Worm (Caenorhabditis elegans) whole organism, young adult: ENCODE data around the gene arx-6.

ENCODE experiments used
- B0019.2 ChIP-seq: fragments of 200-800 bp; sonication (Bioruptor generic); conservative IDR thresholded peaks from 2 replicates; pipeline ENCODE4 v1.3.6; 2022; ENCODE audit warnings: missing genetic modification reagents, missing genetic modification characterization, missing compliant biosample characterization
- D2030.7 ChIP-seq: fragments of 200-800 bp; sonication (Bioruptor generic); IDR thresholded peaks from 2 replicates; pipeline ENCODE4 v1.3.6; 2022; ENCODE audit warnings: missing genetic modification reagents, missing genetic modification characterization, missing compliant biosample characterization
- F33H1.4 ChIP-seq: fragments of 200-800 bp; sonication (Bioruptor generic); IDR thresholded peaks from 2 replicates; pipeline ENCODE4 v1.3.6; 2022; ENCODE audit warnings: missing genetic modification reagents, missing genetic modification characterization, missing compliant biosample characterization
- F57A8.1 ChIP-seq: fragments of 200-800 bp; sonication (Bioruptor generic); optimal IDR thresholded peaks from 2 replicates; lab custom pipeline; 2018; ENCODE audit warnings: mild to moderate bottlenecking, missing genetic modification characterization, moderate library complexity, missing compliant biosample characterization
- T07F8.4 ChIP-seq: sonication (generic microtip); optimal IDR thresholded peaks from 2 replicates; lab custom pipeline; 2016; ENCODE audit warnings: mild to moderate bottlenecking, missing genetic modification characterization, moderate library complexity, missing compliant biosample characterization
- Y53G8AR.9 ChIP-seq: fragments of 200-800 bp; sonication (Bioruptor generic); conservative IDR thresholded peaks from 2 replicates; pipeline ENCODE4 v1.3.6; 2022; ENCODE audit warnings: missing genetic modification reagents, missing genetic modification characterization, missing compliant biosample characterization
- Y56A3A.18 ChIP-seq: fragments of 200-800 bp; sonication (Bioruptor generic); IDR thresholded peaks from 2 replicates; pipeline ENCODE4 v1.3.6; 2022; ENCODE audit warnings: missing genetic modification reagents, missing genetic modification characterization, missing compliant biosample characterization
- Y79H2A.3 ChIP-seq: fragments of 200-800 bp; sonication (Bioruptor generic); conservative IDR thresholded peaks from 2 replicates; pipeline ENCODE4 v1.3.6; 2022; ENCODE audit warnings: missing genetic modification reagents, missing genetic modification characterization, missing compliant biosample characterization
- akir-1 ChIP-seq: fragments of 200-800 bp; sonication (Bioruptor generic); optimal IDR thresholded peaks from 2 replicates; lab custom pipeline; 2018; ENCODE audit warnings: mild to moderate bottlenecking, missing genetic modification characterization, moderate library complexity, missing compliant biosample characterization
- ama-1 ChIP-seq, 3 experiments: fragments of 150-350 bp in 1 of 3; sonication (generic microtip) in 2 of 3; optimal IDR thresholded peaks; 2 replicates each; lab custom pipeline; 2014 to 2018; ENCODE audit warnings: missing biosample characterization in 2 of 3, missing genetic modification characterization in 2 of 3, missing genetic modification reagents in 2 of 3
- aptf-3 ChIP-seq: fragments of 200-800 bp; sonication (Bioruptor generic); IDR thresholded peaks from 2 replicates; pipeline ENCODE4 v1.3.6; 2022; ENCODE audit warnings: missing genetic modification characterization, missing compliant biosample characterization
- atf-7 ChIP-seq: sonication (generic microtip); optimal IDR thresholded peaks from 2 replicates; lab custom pipeline; 2017; ENCODE audit warnings: mild to moderate bottlenecking, missing genetic modification characterization, missing compliant biosample characterization
- ccch-3 ChIP-seq: fragments of 200-800 bp; sonication (Bioruptor generic); optimal IDR thresholded peaks from 2 replicates; lab custom pipeline; 2018; ENCODE audit warnings: mild to moderate bottlenecking, missing genetic modification characterization, missing compliant biosample characterization
- cebp-1 ChIP-seq, 2 experiments: fragments of 200-800 bp in 1 of 2; sonication (Bioruptor generic) in 1 of 2; sonication (generic microtip) in 1 of 2; IDR thresholded peaks in 1 of 2; optimal IDR thresholded peaks in 1 of 2; 2 replicates each; pipeline versions ENCODE4 v1.3.6 to Lab custom; 2017 to 2022; ENCODE audit warnings: missing compliant biosample characterization in 2 of 2, missing genetic modification characterization in 2 of 2, mild to moderate bottlenecking in 1 of 2, missing genetic modification reagents in 1 of 2, moderate library complexity in 1 of 2
- ceh-40 ChIP-seq: fragments of 200-800 bp; sonication (Bioruptor generic); IDR thresholded peaks from 2 replicates; pipeline ENCODE4 v1.3.6; 2022; ENCODE audit warnings: missing genetic modification characterization, missing compliant biosample characterization
- chd-7 ChIP-seq: sonication (generic microtip); optimal IDR thresholded peaks from 2 replicates; lab custom pipeline; 2016; ENCODE audit warnings: mild to moderate bottlenecking, missing genetic modification characterization, moderate library complexity, missing compliant biosample characterization
- dpl-1 ChIP-seq: fragments of 150-350 bp; optimal IDR thresholded peaks from 2 replicates; lab custom pipeline; 2014; ENCODE audit warnings: missing biosample characterization, missing genetic modification reagents, missing genetic modification characterization
- efl-1 ChIP-seq: fragments of 150-350 bp; optimal IDR thresholded peaks from 2 replicates; lab custom pipeline; 2014; ENCODE audit warnings: missing biosample characterization, missing genetic modification reagents, missing genetic modification characterization
- gei-17 ChIP-seq: fragments of 200-800 bp; sonication (Bioruptor generic); optimal IDR thresholded peaks from 2 replicates; lab custom pipeline; 2018; ENCODE audit warnings: mild to moderate bottlenecking, missing genetic modification characterization, missing compliant biosample characterization
- hlh-12 ChIP-seq: sonication (generic microtip); optimal IDR thresholded peaks from 2 replicates; lab custom pipeline; 2016; ENCODE audit warnings: missing genetic modification characterization, missing compliant biosample characterization
- hmg-1.2 ChIP-seq: fragments of 200-800 bp; sonication (Bioruptor generic); IDR thresholded peaks from 2 replicates; pipeline ENCODE4 v1.3.6; 2022; ENCODE audit warnings: missing genetic modification reagents, missing genetic modification characterization, missing compliant biosample characterization
- hmg-20 ChIP-seq: fragments of 200-800 bp; sonication (Bioruptor generic); IDR thresholded peaks from 2 replicates; pipeline ENCODE4 v1.3.6; 2022; ENCODE audit warnings: missing genetic modification reagents, missing genetic modification characterization, missing compliant biosample characterization
- let-607 ChIP-seq, 2 experiments: fragments of 200-800 bp in 1 of 2; sonication (Bioruptor generic) in 1 of 2; sonication (generic microtip) in 1 of 2; optimal IDR thresholded peaks; 2 replicates each; lab custom pipeline; 2016 to 2018; ENCODE audit warnings: mild to moderate bottlenecking in 2 of 2, missing compliant biosample characterization in 2 of 2, missing genetic modification characterization in 2 of 2, moderate library complexity in 2 of 2, missing genotype in 1 of 2
- lin-40 ChIP-seq: sonication (generic microtip); optimal IDR thresholded peaks from 2 replicates; lab custom pipeline; 2016; ENCODE audit warnings: missing genetic modification characterization, mild to moderate bottlenecking, missing compliant biosample characterization, missing genotype, missing genetic modification reagents
- lsl-1 ChIP-seq: fragments of 200-800 bp; sonication (Bioruptor generic); optimal IDR thresholded peaks from 2 replicates; lab custom pipeline; 2018; ENCODE audit warnings: mild to moderate bottlenecking, missing genetic modification characterization, moderate library complexity, missing compliant biosample characterization
- lsy-27 ChIP-seq: sonication (generic microtip); optimal IDR thresholded peaks from 2 replicates; lab custom pipeline; 2017; ENCODE audit warnings: missing genetic modification characterization, mild to moderate bottlenecking, missing compliant biosample characterization, antibody characterized with exemption, missing genotype, borderline replicate concordance; ENCODE audit not compliant: insufficient read depth
- madf-3 ChIP-seq: fragments of 200-800 bp; sonication (Bioruptor generic); IDR thresholded peaks from 2 replicates; pipeline ENCODE4 v1.3.6; 2022; ENCODE audit warnings: missing genetic modification reagents, missing genetic modification characterization, missing compliant biosample characterization
- madf-6 ChIP-seq: fragments of 200-800 bp; sonication (Bioruptor generic); IDR thresholded peaks from 2 replicates; pipeline ENCODE4 v1.3.6; 2022; ENCODE audit warnings: missing genetic modification reagents, missing genetic modification characterization, missing compliant biosample characterization
- madf-8 ChIP-seq: fragments of 200-800 bp; sonication (Bioruptor generic); conservative IDR thresholded peaks from 2 replicates; pipeline ENCODE4 v1.3.6; 2022; ENCODE audit warnings: missing genetic modification reagents, missing genetic modification characterization, missing compliant biosample characterization
- mxl-1 ChIP-seq: sonication (generic microtip); optimal IDR thresholded peaks from 2 replicates; lab custom pipeline; 2016; ENCODE audit warnings: missing genetic modification characterization, missing compliant biosample characterization
- nfya-2 ChIP-seq: fragments of 200-800 bp; sonication (Bioruptor generic); IDR thresholded peaks from 2 replicates; pipeline ENCODE4 v1.3.6; 2022; ENCODE audit warnings: missing genetic modification reagents, missing genetic modification characterization, missing compliant biosample characterization
- nhr-80 ChIP-seq: sonication (generic microtip); optimal IDR thresholded peaks from 2 replicates; lab custom pipeline; 2016; ENCODE audit warnings: missing genetic modification characterization, missing compliant biosample characterization
- pbrm-1 ChIP-seq: fragments of 200-800 bp; sonication (Bioruptor generic); IDR thresholded peaks from 2 replicates; pipeline ENCODE4 v1.3.6; 2022; ENCODE audit warnings: missing genetic modification reagents, missing genetic modification characterization, missing compliant biosample characterization
- rpc-1 ChIP-seq, 2 experiments: fragments of 150-350 bp in 1 of 2; sonication (generic microtip) in 1 of 2; optimal IDR thresholded peaks; 2 replicates each; lab custom pipeline; 2014 to 2018; ENCODE audit warnings: missing biosample characterization in 1 of 2, missing genetic modification characterization in 1 of 2, missing genetic modification reagents in 1 of 2, missing genotype in 1 of 2
- snpc-1.1 ChIP-seq: sonication (generic microtip); optimal IDR thresholded peaks from 2 replicates; lab custom pipeline; 2017; ENCODE audit warnings: missing genetic modification characterization, mild to moderate bottlenecking, missing compliant biosample characterization, antibody characterized with exemption, moderate library complexity, missing genotype, missing genetic modification reagents; ENCODE audit not compliant: insufficient read depth
- snpc-1.3 ChIP-seq: sonication (generic microtip); optimal IDR thresholded peaks from 2 replicates; lab custom pipeline; 2017; ENCODE audit warnings: missing genetic modification characterization, mild to moderate bottlenecking, missing compliant biosample characterization, antibody characterized with exemption, moderate library complexity, missing genotype, missing genetic modification reagents; ENCODE audit not compliant: insufficient read depth
- snpc-3.4 ChIP-seq: sonication (generic microtip); optimal IDR thresholded peaks from 2 replicates; lab custom pipeline; 2017; ENCODE audit warnings: missing genetic modification characterization, mild to moderate bottlenecking, missing compliant biosample characterization, antibody characterized with exemption, moderate library complexity, missing genotype, missing genetic modification reagents
- tlf-1 ChIP-seq: fragments of 200-800 bp; sonication (Bioruptor generic); optimal IDR thresholded peaks from 2 replicates; lab custom pipeline; 2018; ENCODE audit warnings: mild to moderate bottlenecking, missing genetic modification characterization, missing compliant biosample characterization
- xnd-1 ChIP-seq: sonication (generic microtip); optimal IDR thresholded peaks from 2 replicates; lab custom pipeline; 2016; ENCODE audit warnings: missing genotype, missing genetic modification reagents, missing genetic modification characterization, missing compliant biosample characterization
- zfh-2 ChIP-seq: fragments of 200-800 bp; sonication (Bioruptor generic); conservative IDR thresholded peaks from 2 replicates; pipeline ENCODE4 v1.3.6; 2022; ENCODE audit warnings: missing genetic modification reagents, missing genetic modification characterization, missing compliant biosample characterization
- zim-3 ChIP-seq: sonication (generic microtip); optimal IDR thresholded peaks from 2 replicates; lab custom pipeline; 2017; ENCODE audit warnings: mild to moderate bottlenecking, missing genetic modification characterization, moderate library complexity, missing compliant biosample characterization
- ztf-26 ChIP-seq: sonication (generic microtip); optimal IDR thresholded peaks from 2 replicates; lab custom pipeline; 2017; ENCODE audit warnings: missing genetic modification characterization, missing compliant biosample characterization

Gene arx-6

DNA sequence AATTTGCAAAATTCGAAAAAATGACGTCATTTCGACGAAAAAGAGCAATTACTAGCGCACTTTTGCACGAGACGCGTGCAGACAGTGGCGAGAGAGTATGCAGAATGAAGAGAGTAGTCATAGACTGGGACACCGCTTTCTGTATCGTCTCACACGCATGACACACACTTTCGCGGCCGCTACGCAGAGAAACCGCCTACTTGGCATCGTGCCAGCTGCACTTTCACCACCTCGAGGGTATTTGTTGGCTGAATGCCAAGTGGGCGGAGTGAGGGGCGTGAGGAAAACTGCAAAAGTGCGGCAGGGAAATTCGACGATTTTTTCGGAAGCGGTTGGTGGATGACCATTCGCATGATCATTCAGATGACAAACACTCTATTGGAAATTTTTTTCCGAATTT, 21.3 kb downstream of the arx-6 start (continued):
- TF ChIP-seq hlh-12 (tag; lab: Kevin White, UChicago), result no peak
- TF ChIP-seq zim-3 (tag; lab: Kevin White, UChicago), result peak; percentile 64
- TF ChIP-seq pbrm-1 (GFP tag; lab: Robert Waterston, UW), result peak; percentile 97
- TF ChIP-seq snpc-3.4 (tag; lab: Kevin White, UChicago), result no peak
- peak; percentile 88 for TF ChIP-seq Y56A3A.18 (GFP tag; lab: Robert Waterston, UW)
- no peak for TF ChIP-seq rpc-1 (optimal IDR thresholded peaks at IDR 0.05; lab: Kevin White, UChicago)
- TF ChIP-seq rpc-1 (tag; optimal IDR thresholded peaks at IDR 0.05; lab: Kevin White, UChicago), result no peak
- TF ChIP-seq snpc-1.1 (tag; lab: Kevin White, UChicago), result no peak
- TF ChIP-seq zfh-2 (GFP tag; lab: Robert Waterston, UW), result peak; percentile 100
- peak; percentile 98 for TF ChIP-seq tlf-1
- peak; percentile 87 for TF ChIP-seq cebp-1 (GFP tag; IDR thresholded peaks at IDR 0.05; lab: Robert Waterston, UW)
- TF ChIP-seq cebp-1 (tag; optimal IDR thresholded peaks at IDR 0.05; lab: Kevin White, UChicago), result peak; percentile 98
- TF ChIP-seq hmg-20 (GFP tag; lab: Robert Waterston, UW), result peak; percentile 83; the same call in 1 of the 2 replicates
- TF ChIP-seq chd-7 (tag; lab: Kevin White, UChicago), result peak; percentile 100
- TF ChIP-seq dpl-1, result peak; percentile 32
- TF ChIP-seq atf-7 (tag; lab: Kevin White, UChicago), result peak; percentile 100
- no peak for TF ChIP-seq ama-1 (optimal IDR thresholded peaks at IDR 0.05; lab: Kevin White, UChicago)
- TF ChIP-seq ama-1 (GFP tag; optimal IDR thresholded peaks at IDR 0.05; lab: Kevin White, UChicago), result no peak
- no peak for TF ChIP-seq lsy-27
- TF ChIP-seq T07F8.4 (tag; lab: Kevin White, UChicago), result peak; percentile 38
- peak; percentile 76 for TF ChIP-seq Y79H2A.3 (GFP tag; lab: Robert Waterston, UW)
- peak; percentile 99 for TF ChIP-seq lin-40 (tag; lab: Kevin White, UChicago)
- peak; percentile 95 for TF ChIP-seq hmg-1.2
- TF ChIP-seq aptf-3 (GFP tag; lab: Robert Waterston, UW), result no peak
- TF ChIP-seq ztf-26 (tag; lab: Kevin White, UChicago), result peak; percentile 99
- peak; percentile 22 for TF ChIP-seq F57A8.1
- peak; percentile 78 for TF ChIP-seq madf-6 (GFP tag; lab: Robert Waterston, UW)
- TF ChIP-seq ccch-3, result no peak
- TF ChIP-seq B0019.2 (GFP tag; lab: Robert Waterston, UW), result peak; percentile 71
- TF ChIP-seq Y53G8AR.9 (GFP tag; lab: Robert Waterston, UW), result peak; percentile 96
- peak; percentile 58 for TF ChIP-seq mxl-1 (tag; lab: Kevin White, UChicago)

DNA sequence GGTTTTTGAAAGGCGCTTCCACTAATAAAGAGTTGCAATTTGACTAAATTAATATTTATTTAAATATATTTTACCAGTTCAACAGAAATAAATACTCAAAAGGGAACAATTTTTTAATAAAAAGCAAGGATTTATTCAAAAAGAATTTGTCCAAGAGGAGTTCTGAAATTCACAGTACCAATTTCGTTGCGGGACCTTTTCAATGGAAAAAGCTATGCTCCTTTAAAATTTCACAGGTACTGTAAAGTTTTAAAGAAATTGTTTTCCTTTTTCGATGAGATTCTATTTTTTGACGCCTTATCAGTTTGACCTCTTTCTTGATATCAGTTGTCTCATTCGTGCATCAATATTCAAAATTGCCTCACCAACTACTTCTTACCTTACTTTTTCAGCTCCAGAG, 21.8 kb downstream of the arx-6 start, which contains the start of gene tag-340:
Gene tag-340 (plus strand): TSS at position 249 of the 400 bp plus-strand sequence.
- TF ChIP-seq gei-17 (no peak), xnd-1 (peak; percentile 51), D2030.7 (GFP tag; lab: Robert Waterston, UW) (peak; percentile 63), snpc-1.3 (tag; lab: Kevin White, UChicago) (peak; percentile 58), madf-6 (GFP tag; lab: Robert Waterston, UW) (peak; percentile 85), akir-1 (GFP tag; lab: Kevin White, UChicago) (no peak), F33H1.4 (GFP tag; lab: Robert Waterston, UW) (peak; percentile 90), ceh-40 (GFP tag; lab: Robert Waterston, UW) (no peak), dpl-1 (no peak), efl-1 (GFP tag; lab: Kevin White, UChicago) (peak; percentile 23), madf-8 (GFP tag; lab: Robert Waterston, UW) (peak; percentile 47; the same call in 1 of the 2 replicates), madf-3 (GFP tag; lab: Robert Waterston, UW) (no peak), snpc-3.4 (tag; lab: Kevin White, UChicago) (peak; percentile 63), T07F8.4 (tag; lab: Kevin White, UChicago) (no peak), ama-1 (optimal IDR thresholded peaks at IDR 0.05; lab: Kevin White, UChicago) (no peak), ama-1 (GFP tag; optimal IDR thresholded peaks at IDR 0.05; lab: Kevin White, UChicago) (no peak), lin-40 (tag; lab: Kevin White, UChicago) (no peak), atf-7 (tag; lab: Kevin White, UChicago) (no peak), let-607 (tag; optimal IDR thresholded peaks at IDR 0.05; lab: Kevin White, UChicago) (no peak), nfya-2 (GFP tag; lab: Robert Waterston, UW) (no peak), nhr-80 (no peak), lsl-1 (GFP tag; lab: Kevin White, UChicago) (peak; percentile 88)
- TF ChIP-seq, all 124 proteins: peak for 9
